Fruit fly (Drosophila melanogaster): ENCODE results near the gene CG11037.
A peak's percentile ranks its signal among the peaks of the same experiment; 100 is the strongest.

The CG11037 gene

dm6 chr3L:20944180-20944579 is 17.0 kb downstream of the CG11037 start (continued):
- peak; percentile 51 for TF ChIP-seq org-1 (GFP tag; optimal IDR thresholded peaks at IDR 0.05)
- peak; percentile 15 for TF ChIP-seq CG10654 (GFP tag; optimal IDR thresholded peaks at IDR 0.05)
- no peak for TF ChIP-seq seq (GFP tag; IDR thresholded peaks at IDR 0.05)
- TF ChIP-seq CG8290 (GFP tag; optimal IDR thresholded peaks at IDR 0.05) = peak; percentile 31
- peak; percentile 3 to 21 for TF ChIP-seq CG8290 (tag; optimal IDR thresholded peaks at IDR 0.05)
- TF ChIP-seq lola (GFP tag; optimal IDR thresholded peaks at IDR 0.05) = peak in 1 of 3 experiments; percentile 26
- peak; percentile 5 for TF ChIP-seq dmrt99B (tag; optimal IDR thresholded peaks at IDR 0.05)
- no peak for TF ChIP-seq Sry-δ (GFP tag; optimal IDR thresholded peaks at IDR 0.05)
- TF ChIP-seq CG14965 (GFP tag; optimal IDR thresholded peaks at IDR 0.05; ENCODE audit: borderline replicate concordance) = peak; percentile 32
- TF ChIP-seq sens (GFP tag) = peak; percentile 85
- no peak for TF ChIP-seq gt (GFP tag; IDR thresholded peaks at IDR 0.05)
- TF ChIP-seq ftz-f1 (GFP tag; optimal IDR thresholded peaks at IDR 0.05) = no peak
- TF ChIP-seq Vsx1 (GFP tag; optimal IDR thresholded peaks at IDR 0.05) = peak; percentile 26
- TF ChIP-seq pfk (GFP tag; optimal IDR thresholded peaks at IDR 0.05) = no peak
- no peak for TF ChIP-seq CG6175 (GFP tag; IDR thresholded peaks at IDR 0.05)
- TF ChIP-seq Asciz (GFP tag; optimal IDR thresholded peaks at IDR 0.05) = peak; percentile 50
- 0 out of 2 replicates have a peak, but pooled peaks have one; percentile 29 for TF ChIP-seq Awh (GFP tag; IDR thresholded peaks at IDR 0.05)
- TF ChIP-seq CG1529 (GFP tag; optimal IDR thresholded peaks at IDR 0.05) = no peak
- no peak for TF ChIP-seq C15 (GFP tag; IDR thresholded peaks at IDR 0.05)
- no peak for TF ChIP-seq maf-S (GFP tag; optimal IDR thresholded peaks at IDR 0.05)
- TF ChIP-seq CG3163 (GFP tag; optimal IDR thresholded peaks at IDR 0.05) = peak; percentile 17
- TF ChIP-seq sc (optimal IDR thresholded peaks at IDR 0.05) = no peak
- peak; percentile 61 for TF ChIP-seq sc (GFP tag; optimal IDR thresholded peaks at IDR 0.05)
- TF ChIP-seq odd (GFP tag; optimal IDR thresholded peaks at IDR 0.05) = peak; percentile 48
- peak; percentile 27 for TF ChIP-seq CG17829 (tag; optimal IDR thresholded peaks at IDR 0.05)
- TF ChIP-seq CG34422 (GFP tag; IDR thresholded peaks at IDR 0.05) = no peak
- no peak for TF ChIP-seq sisA (GFP tag; IDR thresholded peaks at IDR 0.05)
- TF ChIP-seq row (GFP tag; IDR thresholded peaks at IDR 0.05) = no peak
- TF ChIP-seq chif (GFP tag; optimal IDR thresholded peaks at IDR 0.05) = peak in 1 of 2 experiments; percentile 45
- TF ChIP-seq Fer1 (GFP tag; optimal IDR thresholded peaks at IDR 0.05) = no peak
- TF ChIP-seq gcm (GFP tag; optimal IDR thresholded peaks at IDR 0.05) = peak; percentile 44
- TF ChIP-seq Xrp1 (GFP tag; IDR thresholded peaks at IDR 0.05) = peak; percentile 67
- no peak for TF ChIP-seq prd (optimal IDR thresholded peaks at IDR 0.05)
- 0 out of 3 replicates have a peak, but pooled peaks have one; percentile 8 for TF ChIP-seq prd (GFP tag; IDR thresholded peaks at IDR 0.05)
- TF ChIP-seq Stat92E (GFP tag; optimal IDR thresholded peaks at IDR 0.05) = no peak
- no peak for TF ChIP-seq yki (optimal IDR thresholded peaks at IDR 0.05)
- TF ChIP-seq CG15479 (GFP tag; optimal IDR thresholded peaks at IDR 0.05) = no peak
- no peak for TF ChIP-seq Antp (GFP tag; optimal IDR thresholded peaks at IDR 0.05)
- no peak for TF ChIP-seq Hsf (GFP tag; optimal IDR thresholded peaks at IDR 0.05)
- TF ChIP-seq CG2875 (GFP tag; optimal IDR thresholded peaks at IDR 0.05) = peak; percentile 42
- TF ChIP-seq schlank (tag; optimal IDR thresholded peaks at IDR 0.05) = no peak
- no peak for TF ChIP-seq eve (GFP tag; optimal IDR thresholded peaks at IDR 0.05)
- TF ChIP-seq Eip74EF (GFP tag; optimal IDR thresholded peaks at IDR 0.05) = no peak
- no peak for TF ChIP-seq CG12659 (GFP tag; optimal IDR thresholded peaks at IDR 0.05)
- TF ChIP-seq CG4820 (GFP tag; optimal IDR thresholded peaks at IDR 0.05) = no peak
- TF ChIP-seq MESR4 (GFP tag; optimal IDR thresholded peaks at IDR 0.05) = no peak
- no peak for TF ChIP-seq tna (GFP tag; IDR thresholded peaks at IDR 0.05; ENCODE audit: partially characterized antibody)
- no peak for TF ChIP-seq nerfin-1 (tag; optimal IDR thresholded peaks at IDR 0.05)
- no peak for TF ChIP-seq her (GFP tag; optimal IDR thresholded peaks at IDR 0.05)
- TF ChIP-seq CG8478 (optimal IDR thresholded peaks at IDR 0.05) = no peak
- no peak for TF ChIP-seq CG17385 (GFP tag; optimal IDR thresholded peaks at IDR 0.05)
- no peak for TF ChIP-seq knrl (GFP tag; IDR thresholded peaks at IDR 0.05; ENCODE audit: partially characterized antibody)
